Comparison of ENCODE assay signal across 7 worm cellular contexts in genomic region chrIII:1243199-1243598, ce11.
TF ChIP-seq lines count a peak whose summit lies in the region.

fbxa-63 (plus strand) TSS chrIII:1243508.

TF ChIP-seq in whole organism, L1 larva, 84 proteins besides CTCF, POLR2A, EP300 and RAD21 (continues in another document):
- TF ChIP-seq pax-3 (tag; optimal IDR thresholded peaks at IDR 0.05; lab: Kevin White, UChicago) (no peak), hlh-17 (GFP tag; optimal IDR thresholded peaks at IDR 0.05; lab: Kevin White, UChicago; ENCODE audit: borderline replicate concordance) (no peak), zag-1 (tag; optimal IDR thresholded peaks at IDR 0.05; lab: Kevin White, UChicago) (no peak), lin-35 (GFP tag; optimal IDR thresholded peaks at IDR 0.05; lab: Kevin White, UChicago) (peak; percentile 26 to 47), tbx-2 (tag; optimal IDR thresholded peaks at IDR 0.05; lab: Kevin White, UChicago) (no peak), snu-23 (GFP tag; optimal IDR thresholded peaks at IDR 0.05; lab: Kevin White, UChicago) (peak; percentile 27), efl-3 (GFP tag; optimal IDR thresholded peaks at IDR 0.05; lab: Kevin White, UChicago) (no peak), tlp-1 (tag; optimal IDR thresholded peaks at IDR 0.05; lab: Kevin White, UChicago) (no peak), ama-1 (optimal IDR thresholded peaks at IDR 0.05; lab: Kevin White, UChicago) (no peak), rnt-1 (tag; optimal IDR thresholded peaks at IDR 0.05; lab: Kevin White, UChicago) (no peak), ztf-11 (tag; optimal IDR thresholded peaks at IDR 0.05; lab: Kevin White, UChicago) (no peak), ceh-82 (tag; optimal IDR thresholded peaks at IDR 0.05; lab: Kevin White, UChicago) (peak in 1 of 3 experiments; percentile 35), nhr-85 (tag; lab: Kevin White, UChicago) (no peak)

TF ChIP-seq in whole organism, L2 larva, 48 proteins besides CTCF, POLR2A, EP300 and RAD21:
- TF ChIP-seq nhr-129 (tag; optimal IDR thresholded peaks at IDR 0.05; lab: Kevin White, UChicago) (peak; percentile 99), sma-9 (GFP tag; optimal IDR thresholded peaks at IDR 0.05; lab: Kevin White, UChicago) (peak; percentile 33), sma-9 (tag; optimal IDR thresholded peaks at IDR 0.05; lab: Kevin White, UChicago) (no peak), C34F6.9 (tag; optimal IDR thresholded peaks at IDR 0.05; lab: Kevin White, UChicago) (peak; percentile 59), unc-55 (GFP tag; optimal IDR thresholded peaks at IDR 0.05; lab: Kevin White, UChicago) (peak; percentile 81), lsy-2 (tag; optimal IDR thresholded peaks at IDR 0.05; lab: Kevin White, UChicago) (peak; percentile 32 to 41), aly-2 (tag; optimal IDR thresholded peaks at IDR 0.05; lab: Kevin White, UChicago) (no peak)
TF ChIP-seq in whole organism, L2 larva: peak in this region for 5.

TF ChIP-seq in whole organism, L3 larva, 47 proteins besides CTCF, POLR2A, EP300 and RAD21:
- TF ChIP-seq aly-2 (tag; optimal IDR thresholded peaks at IDR 0.05; lab: Kevin White, UChicago) = no peak
- no peak for TF ChIP-seq nhr-43 (tag; optimal IDR thresholded peaks at IDR 0.05; lab: Kevin White, UChicago; ENCODE audit: poor library complexity, severe bottlenecking)
- TF ChIP-seq pqm-1 (tag; optimal IDR thresholded peaks at IDR 0.05; lab: Kevin White, UChicago) = peak; percentile 32
- peak; percentile 72 for TF ChIP-seq hmg-11 (tag; optimal IDR thresholded peaks at IDR 0.05; lab: Kevin White, UChicago)
- TF ChIP-seq elt-2 (tag; optimal IDR thresholded peaks at IDR 0.05; lab: Kevin White, UChicago) = peak; percentile 18
- no peak for TF ChIP-seq ama-1 (optimal IDR thresholded peaks at IDR 0.05; lab: Kevin White, UChicago)
- TF ChIP-seq nhr-28 (tag; optimal IDR thresholded peaks at IDR 0.05; lab: Kevin White, UChicago) = no peak
- no peak for TF ChIP-seq eor-1 (tag; optimal IDR thresholded peaks at IDR 0.05; lab: Kevin White, UChicago)
- peak; percentile 14 for TF ChIP-seq lin-15B (tag; optimal IDR thresholded peaks at IDR 0.05; lab: Kevin White, UChicago)
- TF ChIP-seq fos-1 (tag; optimal IDR thresholded peaks at IDR 0.05; lab: Kevin White, UChicago) = no peak
- peak; percentile 49 for TF ChIP-seq pha-4 (tag; optimal IDR thresholded peaks at IDR 0.05; lab: Kevin White, UChicago)
- peak; percentile 48 for TF ChIP-seq nfya-1 (tag; optimal IDR thresholded peaks at IDR 0.05; lab: Kevin White, UChicago; ENCODE audit: insufficient read depth)
- TF ChIP-seq elt-1 (tag; optimal IDR thresholded peaks at IDR 0.05; lab: Kevin White, UChicago) = no peak

TF ChIP-seq in whole organism, L4 larva, 104 proteins besides CTCF, POLR2A, EP300 and RAD21 (continues in another document):
- TF ChIP-seq nhr-41 (GFP tag; IDR thresholded peaks at IDR 0.05; lab: Robert Waterston, UW) (no peak), daf-19 (GFP tag; conservative IDR thresholded peaks at IDR 0.05; lab: Robert Waterston, UW) (no peak), pqm-1 (tag; optimal IDR thresholded peaks at IDR 0.05; lab: Kevin White, UChicago) (no peak), nhr-42 (GFP tag; IDR thresholded peaks at IDR 0.05; lab: Robert Waterston, UW) (no peak), fkh-10 (GFP tag; optimal IDR thresholded peaks at IDR 0.05; lab: Kevin White, UChicago) (peak; percentile 11), unc-39 (tag; optimal IDR thresholded peaks at IDR 0.05; lab: Kevin White, UChicago) (no peak), pha-4 (GFP tag; IDR thresholded peaks at IDR 0.05; lab: Robert Waterston, UW) (no peak), pha-4 (tag; optimal IDR thresholded peaks at IDR 0.05; lab: Kevin White, UChicago) (no peak), hlh-11 (tag; optimal IDR thresholded peaks at IDR 0.05; lab: Kevin White, UChicago) (peak; percentile 31), hlh-30 (tag; optimal IDR thresholded peaks at IDR 0.05; lab: Kevin White, UChicago; ENCODE audit: insufficient read depth) (peak; percentile 24), ceh-20 (GFP tag; IDR thresholded peaks at IDR 0.05; lab: Robert Waterston, UW) (no peak), lin-39 (tag; optimal IDR thresholded peaks at IDR 0.05; lab: Kevin White, UChicago) (no peak), lsy-2 (tag; optimal IDR thresholded peaks at IDR 0.05; lab: Kevin White, UChicago) (peak in 1 of 2 experiments; percentile 54), lin-1 (GFP tag; IDR thresholded peaks at IDR 0.05; lab: Robert Waterston, UW) (no peak), dpl-1 (GFP tag; optimal IDR thresholded peaks at IDR 0.05; lab: Kevin White, UChicago) (peak; percentile 15), mes-2 (tag; optimal IDR thresholded peaks at IDR 0.05; lab: Kevin White, UChicago; ENCODE audit: poor library complexity, severe bottlenecking) (peak; percentile 35)

TF ChIP-seq in whole organism, late embryonic, 69 proteins besides CTCF, POLR2A, EP300 and RAD21:
- TF ChIP-seq ahr-1 (tag; optimal IDR thresholded peaks at IDR 0.05; lab: Kevin White, UChicago) = no peak
- no peak for TF ChIP-seq pqm-1 (tag; optimal IDR thresholded peaks at IDR 0.05; lab: Kevin White, UChicago)
- TF ChIP-seq ceh-6 (GFP tag; optimal IDR thresholded peaks at IDR 0.05; lab: Kevin White, UChicago) = no peak
- TF ChIP-seq nfya-1 (tag; optimal IDR thresholded peaks at IDR 0.05; lab: Kevin White, UChicago) = peak; percentile 30
- no peak for TF ChIP-seq K02D7.2 (tag; optimal IDR thresholded peaks at IDR 0.05; lab: Kevin White, UChicago)
- no peak for TF ChIP-seq lim-6 (tag; optimal IDR thresholded peaks at IDR 0.05; lab: Kevin White, UChicago)
- no peak for TF ChIP-seq ref-2 (tag; optimal IDR thresholded peaks at IDR 0.05; lab: Kevin White, UChicago)
- TF ChIP-seq ceh-9 (tag; optimal IDR thresholded peaks at IDR 0.05; lab: Kevin White, UChicago) = no peak

TF ChIP-seq in whole organism, mixed stage, embryonic, 35 proteins besides CTCF, POLR2A, EP300 and RAD21:
- no peak for TF ChIP-seq ceh-43 (GFP tag; optimal IDR thresholded peaks at IDR 0.05; lab: Kevin White, UChicago)
- TF ChIP-seq ces-1 (GFP tag; optimal IDR thresholded peaks at IDR 0.05; lab: Kevin White, UChicago) = peak; percentile 11
- no peak for TF ChIP-seq lin-32 (GFP tag; optimal IDR thresholded peaks at IDR 0.05; lab: Kevin White, UChicago)

TF ChIP-seq in whole organism, young adult, 124 proteins besides CTCF, POLR2A, EP300 and RAD21:
- TF ChIP-seq Y95B8A.8 (GFP tag; IDR thresholded peaks at IDR 0.05; lab: Robert Waterston, UW) (no peak), attf-5 (GFP tag; optimal IDR thresholded peaks at IDR 0.05; lab: Kevin White, UChicago) (peak; percentile 57), dpl-1 (GFP tag; optimal IDR thresholded peaks at IDR 0.05; lab: Kevin White, UChicago) (no peak), him-1 (tag; optimal IDR thresholded peaks at IDR 0.05; lab: Kevin White, UChicago) (no peak), cebp-1 (GFP tag; IDR thresholded peaks at IDR 0.05; lab: Robert Waterston, UW) (peak; percentile 71; the same call in 1 of the 2 replicates), cebp-1 (tag; optimal IDR thresholded peaks at IDR 0.05; lab: Kevin White, UChicago) (peak; percentile 93), B0035.1 (tag; optimal IDR thresholded peaks at IDR 0.05; lab: Kevin White, UChicago) (no peak), nfyb-1 (GFP tag; IDR thresholded peaks at IDR 0.05; lab: Robert Waterston, UW) (no peak), hmg-1.2 (GFP tag; IDR thresholded peaks at IDR 0.05; lab: Robert Waterston, UW) (peak; percentile 68; the same call in 1 of the 2 replicates), lsl-1 (GFP tag; optimal IDR thresholded peaks at IDR 0.05; lab: Kevin White, UChicago) (no peak), ztf-3 (GFP tag; optimal IDR thresholded peaks at IDR 0.05; lab: Kevin White, UChicago) (no peak), ztf-18 (tag; optimal IDR thresholded peaks at IDR 0.05; lab: Kevin White, UChicago) (no peak), lin-26 (GFP tag; IDR thresholded peaks at IDR 0.05; lab: Robert Waterston, UW) (no peak)
